Fruit fly (Drosophila melanogaster) S2 (cell line): ENCODE data around the gene FoxK.

Experiments used
- CG8478 ChIP-seq: fragments of >200 bp; optimal IDR thresholded peaks from 2 replicates; lab custom pipeline; 2018
- CTCF ChIP-seq, 2 experiments: fragments of >200 bp; optimal IDR thresholded peaks; 2 replicates each; lab custom pipeline; 2018

- TF ChIP-seq CG8478 (lab: Kevin White, UChicago) = no peak
- TF ChIP-seq CTCF (optimal IDR thresholded peaks at IDR 0.05; lab: Kevin White, UChicago) = no peak
Observed at dm6 chr3L:11112427-11112826, 8.2 kb downstream of the FoxK start.
